Worm (Caenorhabditis elegans) whole organism, L4 larva: ENCODE results near the gene ints-5.
A peak's percentile ranks its signal among the peaks of the same experiment; 100 is the strongest.

Experiments
- D1046.2 ChIP-seq: fragments of 200-800 bp; sonication (Bioruptor generic); IDR thresholded peaks from 2 replicates; pipeline ENCODE4 v1.3.6; 2022; ENCODE audit warnings: missing genetic modification characterization, missing compliant biosample characterization
- F37D6.2 ChIP-seq: sonication (generic microtip); optimal IDR thresholded peaks from 2 replicates; lab custom pipeline; 2016; ENCODE audit warnings: mild to moderate bottlenecking, missing genetic modification characterization, missing compliant biosample characterization
- T20F7.1 ChIP-seq: fragments of 200-800 bp; sonication (Bioruptor generic); optimal IDR thresholded peaks from 2 replicates; lab custom pipeline; 2018; ENCODE audit warnings: mild to moderate bottlenecking, missing genetic modification characterization, missing compliant biosample characterization
- ZK337.2 ChIP-seq: fragments of 200-800 bp; sonication (Bioruptor generic); IDR thresholded peaks from 2 replicates; pipeline ENCODE4 v1.3.6; 2022; ENCODE audit warnings: missing genetic modification reagents, missing genetic modification characterization, missing compliant biosample characterization
- aha-1 ChIP-seq: fragments of 150-350 bp; peaks from one replicate; lab custom pipeline; 2014; ENCODE audit warnings: missing biosample characterization, missing genetic modification characterization
- aly-2 ChIP-seq: sonication (generic microtip); optimal IDR thresholded peaks from 2 replicates; lab custom pipeline; 2018; ENCODE audit warnings: missing biosample characterization, missing genetic modification characterization
- attf-4 ChIP-seq: sonication (generic microtip); optimal IDR thresholded peaks from 3 replicates; lab custom pipeline; 2017; ENCODE audit warnings: missing biosample characterization, missing genetic modification characterization
- ceh-20 ChIP-seq: fragments of 200-800 bp; sonication (Bioruptor generic); IDR thresholded peaks from 2 replicates; pipeline ENCODE4 v1.3.6; 2022; ENCODE audit warnings: missing genetic modification reagents, missing genetic modification characterization, missing compliant biosample characterization
- ceh-32 ChIP-seq: sonication (generic microtip); optimal IDR thresholded peaks from 2 replicates; lab custom pipeline; 2016; ENCODE audit warnings: mild to moderate bottlenecking, missing genetic modification characterization, missing compliant biosample characterization; ENCODE audit not compliant: poor library complexity
- daf-16 ChIP-seq, 3 experiments: sonication (generic microtip); optimal IDR thresholded peaks; 2 replicates each; lab custom pipeline; 2016 to 2017; ENCODE audit warnings: missing genetic modification characterization in 3 of 3, missing genetic modification reagents in 3 of 3, mild to moderate bottlenecking in 2 of 3, missing compliant biosample characterization in 2 of 3, missing biosample characterization in 1 of 3, moderate library complexity in 1 of 3
- dmd-6 ChIP-seq: fragments of 200-800 bp; sonication (Bioruptor generic); IDR thresholded peaks from 2 replicates; pipeline ENCODE4 v1.3.6; 2022; ENCODE audit warnings: missing genetic modification reagents, missing genetic modification characterization, missing compliant biosample characterization
- dmd-8 ChIP-seq: fragments of 200-800 bp; sonication (Bioruptor generic); IDR thresholded peaks from 2 replicates; pipeline ENCODE4 v1.3.6; 2022; ENCODE audit warnings: missing genetic modification characterization, missing compliant biosample characterization
- dve-1 ChIP-seq: sonication (generic microtip); optimal IDR thresholded peaks from 2 replicates; lab custom pipeline; 2017; ENCODE audit warnings: antibody characterized with exemption, mild to moderate bottlenecking, missing genetic modification characterization, missing compliant biosample characterization; ENCODE audit not compliant: insufficient read depth
- egl-43 ChIP-seq: fragments of 200-800 bp; sonication (Bioruptor generic); IDR thresholded peaks from 2 replicates; pipeline ENCODE4 v1.3.6; 2022; ENCODE audit warnings: missing genetic modification reagents, missing genetic modification characterization, missing compliant biosample characterization
- fkh-10 ChIP-seq: fragments of 150-350 bp; optimal IDR thresholded peaks from 2 replicates; lab custom pipeline; 2014; ENCODE audit warnings: missing biosample characterization, missing genetic modification reagents, missing genetic modification characterization
- hlh-11 ChIP-seq: fragments of 200-800 bp; sonication (Bioruptor generic); optimal IDR thresholded peaks from 2 replicates; lab custom pipeline; 2018; ENCODE audit warnings: mild to moderate bottlenecking, missing genetic modification characterization, missing compliant biosample characterization
- mxl-3 ChIP-seq: fragments of 200-800 bp; sonication (Bioruptor generic); optimal IDR thresholded peaks from 2 replicates; lab custom pipeline; 2018; ENCODE audit warnings: mild to moderate bottlenecking, missing genetic modification characterization, missing compliant biosample characterization
- nhr-28 ChIP-seq: fragments of 150-350 bp; optimal IDR thresholded peaks from 2 replicates; lab custom pipeline; 2014; ENCODE audit warnings: missing biosample characterization, missing genetic modification characterization
- nhr-41 ChIP-seq: fragments of 200-800 bp; sonication (Bioruptor generic); IDR thresholded peaks from 2 replicates; pipeline ENCODE4 v1.3.6; 2022; ENCODE audit warnings: missing genetic modification reagents, missing genetic modification characterization, missing compliant biosample characterization
- nhr-6 ChIP-seq: fragments of 150-350 bp; optimal IDR thresholded peaks from 2 replicates; lab custom pipeline; 2014; ENCODE audit warnings: missing biosample characterization, missing genetic modification characterization
- nhr-76 ChIP-seq: fragments of 150-350 bp; optimal IDR thresholded peaks from 2 replicates; lab custom pipeline; 2014; ENCODE audit warnings: missing biosample characterization, missing genetic modification characterization
- nhr-77 ChIP-seq: fragments of 150-350 bp; optimal IDR thresholded peaks from 2 replicates; lab custom pipeline; 2014; ENCODE audit warnings: missing biosample characterization, missing genetic modification characterization
- pha-4 ChIP-seq, 2 experiments: fragments of 150-350 bp in 1 of 2; fragments of 200-800 bp in 1 of 2; sonication (Bioruptor generic) in 1 of 2; IDR thresholded peaks in 1 of 2; optimal IDR thresholded peaks in 1 of 2; 2 replicates each; pipeline versions ENCODE4 v1.3.6 to Lab custom; 2014 to 2022; ENCODE audit warnings: missing genetic modification characterization in 2 of 2, missing genetic modification reagents in 2 of 2, missing biosample characterization in 1 of 2, missing compliant biosample characterization in 1 of 2
- php-3 ChIP-seq: fragments of 200-800 bp; sonication (Bioruptor generic); IDR thresholded peaks from 2 replicates; pipeline ENCODE4 v1.3.6; 2022; ENCODE audit warnings: missing genetic modification reagents, missing genetic modification characterization, missing compliant biosample characterization
- pqm-1 ChIP-seq: sonication (generic microtip); optimal IDR thresholded peaks from 2 replicates; lab custom pipeline; 2017; ENCODE audit warnings: missing biosample characterization, missing genetic modification characterization
- rbr-2 ChIP-seq: sonication (generic microtip); optimal IDR thresholded peaks from 2 replicates; lab custom pipeline; 2016; ENCODE audit warnings: missing genotype, missing genetic modification characterization, missing compliant biosample characterization
- set-16 ChIP-seq: fragments of 200-800 bp; sonication (Bioruptor generic); IDR thresholded peaks from 2 replicates; pipeline ENCODE4 v1.3.6; 2022; ENCODE audit warnings: missing genetic modification reagents, missing genetic modification characterization, missing compliant biosample characterization
- spr-3 ChIP-seq: fragments of 200-800 bp; sonication (Bioruptor generic); optimal IDR thresholded peaks from 2 replicates; lab custom pipeline; 2018; ENCODE audit warnings: mild to moderate bottlenecking, missing genetic modification characterization, missing compliant biosample characterization
- unc-130 ChIP-seq: sonication (generic microtip); optimal IDR thresholded peaks from 2 replicates; lab custom pipeline; 2016; ENCODE audit warnings: missing genetic modification reagents, missing genetic modification characterization, missing compliant biosample characterization
- unc-62 ChIP-seq, 3 experiments: fragments of 150-350 bp in 1 of 3; sonication (generic microtip); optimal IDR thresholded peaks in 2 of 3; peaks in 1 of 3; 1 replicate in 1 of 3; 2 replicates in 2 of 3; lab custom pipeline; 2014 to 2017; ENCODE audit warnings: missing biosample characterization in 3 of 3, missing genetic modification characterization in 3 of 3, missing genetic modification reagents in 3 of 3, missing genotype in 1 of 3
- zfp-3 ChIP-seq: fragments of 200-800 bp; sonication (Bioruptor generic); conservative IDR thresholded peaks from 2 replicates; pipeline ENCODE4 v1.3.6; 2022; ENCODE audit warnings: missing genetic modification reagents, missing genetic modification characterization, missing compliant biosample characterization
- zip-11 ChIP-seq: fragments of 200-800 bp; sonication (Bioruptor generic); IDR thresholded peaks from 2 replicates; pipeline ENCODE4 v1.3.6; 2022; ENCODE audit warnings: missing genetic modification characterization, missing compliant biosample characterization
- zip-2 ChIP-seq: fragments of 150-350 bp; optimal IDR thresholded peaks from 2 replicates; lab custom pipeline; 2014; ENCODE audit warnings: missing biosample characterization, missing genetic modification characterization
- ztf-11 ChIP-seq: fragments of 150-350 bp; optimal IDR thresholded peaks from 2 replicates; lab custom pipeline; 2014; ENCODE audit warnings: missing biosample characterization, missing genetic modification characterization
- ztf-7 ChIP-seq: fragments of 150-350 bp; optimal IDR thresholded peaks from 2 replicates; lab custom pipeline; 2014; ENCODE audit warnings: missing biosample characterization, missing genetic modification characterization

ints-5 gene

DNA sequence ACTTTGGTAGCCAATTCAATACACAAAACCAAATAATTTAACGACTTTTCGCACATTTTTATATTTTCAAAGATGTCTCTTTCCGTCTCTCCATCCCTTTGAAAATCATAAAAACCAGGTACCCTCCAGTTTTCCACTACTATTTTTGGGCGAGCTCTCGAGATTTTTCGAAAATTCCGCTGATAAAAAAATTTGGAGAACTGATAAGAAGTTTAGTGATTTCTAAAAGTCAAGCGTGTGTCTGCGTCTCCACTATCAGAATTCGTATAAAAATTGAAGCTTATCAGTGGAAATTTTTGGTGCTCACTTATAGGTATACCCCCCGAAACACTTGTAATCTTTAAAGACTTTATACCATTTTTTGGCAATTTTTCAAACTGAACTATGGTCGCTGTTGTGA lies 17.3 kb upstream of the ints-5 start, which contains the start of gene hmit-1.1:
TSS of gene hmit-1.1 (plus strand) at position 294 of the 400 bp plus-strand sequence.
- TF ChIP-seq rbr-2 (tag; lab: Kevin White, UChicago) = no peak
- peak; percentile 76 for TF ChIP-seq pqm-1 (tag; lab: Kevin White, UChicago)
- no peak for TF ChIP-seq zfp-3 (GFP tag; lab: Robert Waterston, UW)
- TF ChIP-seq fkh-10 (GFP tag; lab: Kevin White, UChicago) = no peak
- TF ChIP-seq nhr-28 (tag; lab: Kevin White, UChicago) = peak; percentile 52
- TF ChIP-seq dmd-6 (GFP tag; lab: Robert Waterston, UW) = peak; percentile 83
- TF ChIP-seq set-16 (GFP tag; lab: Robert Waterston, UW) = no peak
- TF ChIP-seq aha-1 (tag; lab: Kevin White, UChicago) = no peak
- TF ChIP-seq attf-4 (tag; lab: Kevin White, UChicago) = no peak
- TF ChIP-seq daf-16 (GFP tag; optimal IDR thresholded peaks at IDR 0.05; lab: Kevin White, UChicago) = no peak
- TF ChIP-seq daf-16 (tag; optimal IDR thresholded peaks at IDR 0.05; lab: Kevin White, UChicago) = peak; percentile 74
- peak; percentile 62 for TF ChIP-seq dve-1
- peak; percentile 86 for TF ChIP-seq php-3 (GFP tag; lab: Robert Waterston, UW)
- TF ChIP-seq pha-4 (GFP tag; IDR thresholded peaks at IDR 0.05; lab: Robert Waterston, UW) = no peak
- TF ChIP-seq pha-4 (tag; optimal IDR thresholded peaks at IDR 0.05; lab: Kevin White, UChicago) = no peak
- no peak for TF ChIP-seq egl-43 (GFP tag; lab: Robert Waterston, UW)
- TF ChIP-seq mxl-3 = no peak
- no peak for TF ChIP-seq ZK337.2 (GFP tag; lab: Robert Waterston, UW)
- TF ChIP-seq T20F7.1 = no peak
- TF ChIP-seq zip-11 (GFP tag; lab: Robert Waterston, UW) = no peak
- no peak for TF ChIP-seq ceh-20 (GFP tag; lab: Robert Waterston, UW)
- no peak for TF ChIP-seq unc-62 (GFP tag; optimal IDR thresholded peaks at IDR 0.05 in 1 of 2; lab: Kevin White, UChicago)
- no peak for TF ChIP-seq unc-62 (tag; optimal IDR thresholded peaks at IDR 0.05; lab: Kevin White, UChicago)
- TF ChIP-seq D1046.2 (GFP tag; lab: Robert Waterston, UW) = no peak
- peak; percentile 33 for TF ChIP-seq nhr-77
- TF ChIP-seq hlh-11 = peak; percentile 68

- TF ChIP-seq zfp-3 (GFP tag; lab: Robert Waterston, UW) (no peak), aly-2 (tag; lab: Kevin White, UChicago) (no peak), D1046.2 (GFP tag; lab: Robert Waterston, UW) (no peak), nhr-41 (GFP tag; lab: Robert Waterston, UW) (no peak), ztf-7 (no peak), F37D6.2 (tag; lab: Kevin White, UChicago) (no peak), spr-3 (GFP tag; lab: Kevin White, UChicago) (no peak)
- TF ChIP-seq, all 104 proteins: peak for 0
These were observed 9.3 kb upstream of the ints-5 start, which contains the start of gene hmit-1.2 for ce11 chrV:18524460-18524859. Gene hmit-1.2 (plus strand): TSS chrV:18524760.

- TF ChIP-seq unc-130 (GFP tag; lab: Kevin White, UChicago) (no peak), ztf-11 (no peak), set-16 (GFP tag; lab: Robert Waterston, UW) (no peak), ceh-32 (tag; lab: Kevin White, UChicago) (no peak), nhr-6 (no peak), dmd-8 (GFP tag; lab: Robert Waterston, UW) (no peak), nhr-76 (tag; lab: Kevin White, UChicago) (no peak), nhr-77 (no peak)
These were observed 2.3 kb downstream of the ints-5 start for ce11 chrV:18536015-18536414.

ce11 chrV:18553750-18554149 lies 20.0 kb downstream of the ints-5 start, which contains the start of gene Y51A2D.8:
Gene Y51A2D.8 (minus strand): TSS chrV:18553850.
- TF ChIP-seq zip-2 (tag; lab: Kevin White, UChicago) = no peak
- TF ChIP-seq, all 104 proteins: peak for 0
